Fruit fly (Drosophila melanogaster) whole organism, embryonic: ENCODE data around the gene ssp3.

Source experiments
- Ada2b ChIP-seq: fragments of 200-800 bp; sonication (Bioruptor generic); IDR thresholded peaks from 2 replicates; pipeline ENCODE4 v1.3.6; 2022; ENCODE audit warnings: missing biosample characterization, missing genetic modification characterization
- Adf1 ChIP-seq: fragments of 200-800 bp; sonication (Bioruptor generic); IDR thresholded peaks from 2 replicates; pipeline ENCODE4 v1.3.6; 2022; ENCODE audit warnings: missing biosample characterization, missing genetic modification characterization
- Atf3 ChIP-seq: fragments of 200-800 bp; sonication (Bioruptor generic); optimal IDR thresholded peaks from 3 replicates; lab custom pipeline; 2016; ENCODE audit warnings: missing biosample characterization, missing genetic modification characterization
- Bgb ChIP-seq: fragments of 200-800 bp; sonication (Bioruptor generic); IDR thresholded peaks from 2 replicates; pipeline ENCODE4 v1.3.6; 2022; ENCODE audit warnings: missing biosample characterization, missing genetic modification characterization; ENCODE audit not compliant: partially characterized antibody
- CG10267 ChIP-seq: fragments of 200-800 bp; sonication (Bioruptor generic); optimal IDR thresholded peaks from 2 replicates; lab custom pipeline; 2018; ENCODE audit warnings: missing biosample characterization, mild to moderate bottlenecking, missing genetic modification characterization, moderate library complexity
- CG10654 ChIP-seq: fragments of 200-800 bp; sonication (Bioruptor generic); optimal IDR thresholded peaks from 2 replicates; lab custom pipeline; 2016; ENCODE audit warnings: missing biosample characterization, missing genetic modification characterization
- CG12236 ChIP-seq: fragments of 200-800 bp; sonication (Bioruptor generic); optimal IDR thresholded peaks from 2 replicates; lab custom pipeline; 2016; ENCODE audit warnings: missing biosample characterization, missing genetic modification characterization
- CG13894 ChIP-seq: fragments of 200-800 bp; sonication (Bioruptor generic); optimal IDR thresholded peaks from 3 replicates; lab custom pipeline; 2018; ENCODE audit warnings: missing biosample characterization, mild to moderate bottlenecking, missing genetic modification characterization, moderate library complexity
- CG14014 ChIP-seq: fragments of 200-800 bp; sonication (Bioruptor generic); IDR thresholded peaks from 2 replicates; pipeline ENCODE4 v1.3.6; 2022; ENCODE audit warnings: missing biosample characterization, missing genetic modification characterization
- CG14050 ChIP-seq: fragments of 200-800 bp; sonication (Bioruptor generic); IDR thresholded peaks from 3 replicates; pipeline ENCODE4 v1.3.6; 2022; ENCODE audit warnings: missing biosample characterization, missing genetic modification characterization
- CG14441 ChIP-seq: fragments of 200-800 bp; sonication (Bioruptor generic); IDR thresholded peaks from 2 replicates; pipeline ENCODE4 v1.3.6; 2022; ENCODE audit warnings: missing biosample characterization, missing genetic modification characterization
- CG14667 ChIP-seq: fragments of 200-800 bp; sonication (Bioruptor generic); IDR thresholded peaks from 2 replicates; pipeline ENCODE4 v1.3.6; 2022; ENCODE audit warnings: missing biosample characterization, missing genetic modification characterization
- CG16863 ChIP-seq: fragments of 200-800 bp; sonication (Bioruptor generic); optimal IDR thresholded peaks from 3 replicates; lab custom pipeline; 2016; ENCODE audit warnings: missing biosample characterization, missing genetic modification characterization
- CG18011 ChIP-seq: fragments of 200-800 bp; sonication (Bioruptor generic); optimal IDR thresholded peaks from 2 replicates; lab custom pipeline; 2017; ENCODE audit warnings: missing biosample characterization, missing genetic modification characterization, mild to moderate bottlenecking, moderate library complexity, missing genotype
- CG33557 ChIP-seq: fragments of 200-800 bp; sonication (Bioruptor generic); optimal IDR thresholded peaks from 2 replicates; lab custom pipeline; 2019; ENCODE audit warnings: missing biosample characterization, mild to moderate bottlenecking, missing genetic modification characterization, moderate library complexity
- CG4360 ChIP-seq: fragments of 200-800 bp; sonication (Bioruptor generic); IDR thresholded peaks from 2 replicates; pipeline ENCODE4 v1.3.6; 2022; ENCODE audit warnings: missing biosample characterization, missing genetic modification characterization
- CG4424 ChIP-seq: fragments of 200-800 bp; sonication (Bioruptor generic); optimal IDR thresholded peaks from 3 replicates; lab custom pipeline; 2016; ENCODE audit warnings: missing biosample characterization, missing genetic modification characterization
- CG6272 ChIP-seq: fragments of 200-800 bp; sonication (Bioruptor generic); IDR thresholded peaks from 2 replicates; pipeline ENCODE4 v1.3.6; 2022; ENCODE audit warnings: missing biosample characterization, missing genetic modification characterization
- CG8388 ChIP-seq: fragments of 200-800 bp; sonication (Bioruptor generic); optimal IDR thresholded peaks from 2 replicates; lab custom pipeline; 2019; ENCODE audit warnings: missing biosample characterization, mild to moderate bottlenecking, missing genetic modification characterization, moderate library complexity
- CG8944 ChIP-seq: fragments of 200-800 bp; sonication (Bioruptor generic); optimal IDR thresholded peaks from 3 replicates; lab custom pipeline; 2016; ENCODE audit warnings: missing biosample characterization, missing genetic modification characterization
- CG9727 ChIP-seq: fragments of 200-800 bp; sonication (Bioruptor generic); optimal IDR thresholded peaks from 3 replicates; lab custom pipeline; 2017; ENCODE audit warnings: missing biosample characterization, mild to moderate bottlenecking, missing genetic modification characterization
- D19A ChIP-seq: fragments of 200-800 bp; optimal IDR thresholded peaks from 3 replicates; lab custom pipeline; 2019; ENCODE audit warnings: missing biosample characterization, mild to moderate bottlenecking, missing genetic modification characterization, moderate library complexity
- Deaf1 ChIP-seq: fragments of 200-800 bp; optimal IDR thresholded peaks from 3 replicates; lab custom pipeline; 2019; ENCODE audit warnings: missing biosample characterization, mild to moderate bottlenecking, missing genetic modification characterization, moderate library complexity
- Fer3 ChIP-seq: fragments of 200-800 bp; sonication (Bioruptor generic); optimal IDR thresholded peaks from 2 replicates; lab custom pipeline; 2018; ENCODE audit warnings: missing biosample characterization, mild to moderate bottlenecking, missing genetic modification characterization, moderate library complexity
- Lhr ChIP-seq: fragments of 200-800 bp; sonication (Bioruptor generic); optimal IDR thresholded peaks from 3 replicates; lab custom pipeline; 2017; ENCODE audit warnings: mild to moderate bottlenecking, missing biosample characterization, missing genetic modification reagents, missing genetic modification characterization
- Meics ChIP-seq: fragments of 200-800 bp; sonication (Bioruptor generic); optimal IDR thresholded peaks from 2 replicates; lab custom pipeline; 2017; ENCODE audit warnings: missing biosample characterization, mild to moderate bottlenecking, missing genetic modification characterization
- NK7.1 ChIP-seq: fragments of 200-800 bp; sonication (Bioruptor generic); optimal IDR thresholded peaks from 3 replicates; lab custom pipeline; 2016; ENCODE audit warnings: missing biosample characterization, missing genetic modification characterization
- Nf-YC ChIP-seq: fragments of 200-800 bp; optimal IDR thresholded peaks from 3 replicates; lab custom pipeline; 2019; ENCODE audit warnings: missing biosample characterization, mild to moderate bottlenecking, missing genetic modification characterization, moderate library complexity
- Opbp ChIP-seq: fragments of 200-800 bp; sonication (Bioruptor generic); IDR thresholded peaks from 3 replicates; pipeline ENCODE4 v1.3.6; 2022; ENCODE audit warnings: missing biosample characterization, missing genetic modification characterization; ENCODE audit not compliant: partially characterized antibody
- Optix ChIP-seq: fragments of 200-800 bp; sonication (Bioruptor generic); IDR thresholded peaks from 3 replicates; pipeline ENCODE4 v1.3.6; 2022; ENCODE audit warnings: missing biosample characterization, missing genetic modification characterization
- ash1 ChIP-seq: fragments of 200-800 bp; sonication (Bioruptor generic); optimal IDR thresholded peaks from 2 replicates; lab custom pipeline; 2018; ENCODE audit warnings: missing biosample characterization, mild to moderate bottlenecking, missing genetic modification characterization
- chif ChIP-seq, 2 experiments: fragments of 200-800 bp; sonication (Bioruptor generic); optimal IDR thresholded peaks; 3 replicates each; lab custom pipeline; 2016; ENCODE audit warnings: missing biosample characterization in 2 of 2, missing genetic modification characterization in 2 of 2
- chn ChIP-seq: fragments of 200-800 bp; sonication (Bioruptor generic); optimal IDR thresholded peaks from 2 replicates; lab custom pipeline; 2016; ENCODE audit warnings: missing biosample characterization, missing genetic modification characterization
- ham ChIP-seq: fragments of 200-800 bp; sonication (Bioruptor generic); IDR thresholded peaks from 2 replicates; pipeline ENCODE4 v1.3.6; 2022; ENCODE audit warnings: missing biosample characterization, missing genetic modification characterization
- hbn ChIP-seq: fragments of 200-800 bp; sonication (Bioruptor generic); IDR thresholded peaks from 2 replicates; pipeline ENCODE4 v1.3.6; 2022; ENCODE audit warnings: missing biosample characterization, missing genetic modification characterization; ENCODE audit not compliant: partially characterized antibody
- jigr1 ChIP-seq: fragments of 200-800 bp; sonication (Bioruptor generic); IDR thresholded peaks from 3 replicates; pipeline ENCODE4 v1.3.6; 2022; ENCODE audit warnings: missing biosample characterization, missing genetic modification characterization
- kay ChIP-seq: fragments of 200-800 bp; sonication (Bioruptor generic); optimal IDR thresholded peaks from 2 replicates; lab custom pipeline; 2016; ENCODE audit warnings: missing biosample characterization, missing genetic modification characterization
- lab ChIP-seq: fragments of 200-800 bp; sonication (Bioruptor generic); optimal IDR thresholded peaks from 3 replicates; lab custom pipeline; 2017; ENCODE audit warnings: missing biosample characterization, missing genetic modification characterization, mild to moderate bottlenecking, moderate library complexity, missing genetic modification reagents
- nau ChIP-seq: fragments of 200-800 bp; sonication (Bioruptor generic); optimal IDR thresholded peaks from 3 replicates; lab custom pipeline; 2017; ENCODE audit warnings: missing biosample characterization, mild to moderate bottlenecking, missing genetic modification characterization, missing genetic modification reagents
- pnt ChIP-seq: fragments of 200-800 bp; sonication (Bioruptor generic); optimal IDR thresholded peaks from 3 replicates; lab custom pipeline; 2016; ENCODE audit warnings: missing biosample characterization, missing genetic modification characterization
- psq ChIP-seq: fragments of 200-800 bp; sonication (Bioruptor generic); optimal IDR thresholded peaks from 2 replicates; lab custom pipeline; 2017; ENCODE audit warnings: missing biosample characterization, missing genetic modification characterization
- ranshi ChIP-seq: fragments of 200-800 bp; sonication (Bioruptor generic); IDR thresholded peaks from 2 replicates; pipeline ENCODE4 v1.3.6; 2022; ENCODE audit warnings: missing biosample characterization, missing genetic modification characterization
- sc ChIP-seq, 3 experiments: fragments of >200 bp in 2 of 3; fragments of 200-800 bp in 1 of 3; sonication (Bioruptor generic) in 1 of 3; optimal IDR thresholded peaks; 2 replicates in 2 of 3; 3 replicates in 1 of 3; lab custom pipeline; 2017; ENCODE audit warnings: mild to moderate bottlenecking in 1 of 3, missing biosample characterization in 1 of 3, missing genetic modification characterization in 1 of 3, missing genetic modification reagents in 1 of 3
- schlank ChIP-seq: fragments of 200-800 bp; sonication (Bioruptor generic); optimal IDR thresholded peaks from 2 replicates; lab custom pipeline; 2018; ENCODE audit warnings: missing biosample characterization, mild to moderate bottlenecking, missing genetic modification characterization
- sens ChIP-seq: fragments of 200-800 bp; sonication (Bioruptor generic); peaks from one replicate; lab custom pipeline; 2016; ENCODE audit warnings: missing biosample characterization, missing genetic modification characterization
- slou ChIP-seq: fragments of 200-800 bp; sonication (Bioruptor generic); optimal IDR thresholded peaks from 3 replicates; lab custom pipeline; 2016; ENCODE audit warnings: missing biosample characterization, missing genetic modification characterization
- tup ChIP-seq: fragments of 200-800 bp; sonication (Bioruptor generic); optimal IDR thresholded peaks from 2 replicates; lab custom pipeline; 2016; ENCODE audit warnings: missing biosample characterization, mild to moderate bottlenecking, missing genetic modification characterization, moderate library complexity
- z ChIP-seq: fragments of 200-800 bp; sonication (Bioruptor generic); IDR thresholded peaks from 3 replicates; pipeline ENCODE4 v1.3.6; 2022; ENCODE audit warnings: missing biosample characterization, missing genetic modification characterization

The ssp3 gene

dm6 chr2L:18945765-18946552 lies 2.2 kb upstream of the ssp3 start, which contains the start of gene CG46304 (continued):
- TF ChIP-seq nau (GFP tag; lab: Kevin White, UChicago), result no peak
- no peak for TF ChIP-seq sc (optimal IDR thresholded peaks at IDR 0.05; lab: Kevin White, UChicago)
- no peak for TF ChIP-seq sc (GFP tag; optimal IDR thresholded peaks at IDR 0.05; lab: Kevin White, UChicago)
- TF ChIP-seq CG12236 (GFP tag; lab: Kevin White, UChicago), result no peak
- no peak for TF ChIP-seq CG33557 (GFP tag; lab: Kevin White, UChicago)
- TF ChIP-seq CG8388 (GFP tag; lab: Kevin White, UChicago), result peak; percentile 40
- no peak for TF ChIP-seq CG9727 (GFP tag; lab: Kevin White, UChicago)
- no peak for TF ChIP-seq Meics
- TF ChIP-seq Ada2b (GFP tag; lab: Robert Waterston, UW), result no peak
- no peak for TF ChIP-seq chif (GFP tag; optimal IDR thresholded peaks at IDR 0.05; lab: Kevin White, UChicago)
- TF ChIP-seq Lhr, result no peak
- no peak for TF ChIP-seq psq (GFP tag; lab: Kevin White, UChicago)
- TF ChIP-seq tup (GFP tag; lab: Kevin White, UChicago), result no peak
- no peak for TF ChIP-seq CG8944
- no peak for TF ChIP-seq CG10654
- no peak for TF ChIP-seq schlank
- TF ChIP-seq ham (GFP tag; lab: Robert Waterston, UW), result 0 out of 2 replicates have a peak, but pooled peaks have one; percentile 6
- TF ChIP-seq slou (GFP tag; lab: Kevin White, UChicago), result no peak
- TF ChIP-seq lab (GFP tag; lab: Kevin White, UChicago), result no peak
- TF ChIP-seq chn (GFP tag; lab: Kevin White, UChicago), result no peak
- TF ChIP-seq z (GFP tag; lab: Robert Waterston, UW), result peak; percentile 75
- TF ChIP-seq CG6272 (GFP tag; lab: Robert Waterston, UW), result no peak
- no peak for TF ChIP-seq CG4424
- TF ChIP-seq Bgb (GFP tag; lab: Robert Waterston, UW), result no peak; the same call in 1 of the 2 replicates
- TF ChIP-seq CG14014, result no peak

DNA sequence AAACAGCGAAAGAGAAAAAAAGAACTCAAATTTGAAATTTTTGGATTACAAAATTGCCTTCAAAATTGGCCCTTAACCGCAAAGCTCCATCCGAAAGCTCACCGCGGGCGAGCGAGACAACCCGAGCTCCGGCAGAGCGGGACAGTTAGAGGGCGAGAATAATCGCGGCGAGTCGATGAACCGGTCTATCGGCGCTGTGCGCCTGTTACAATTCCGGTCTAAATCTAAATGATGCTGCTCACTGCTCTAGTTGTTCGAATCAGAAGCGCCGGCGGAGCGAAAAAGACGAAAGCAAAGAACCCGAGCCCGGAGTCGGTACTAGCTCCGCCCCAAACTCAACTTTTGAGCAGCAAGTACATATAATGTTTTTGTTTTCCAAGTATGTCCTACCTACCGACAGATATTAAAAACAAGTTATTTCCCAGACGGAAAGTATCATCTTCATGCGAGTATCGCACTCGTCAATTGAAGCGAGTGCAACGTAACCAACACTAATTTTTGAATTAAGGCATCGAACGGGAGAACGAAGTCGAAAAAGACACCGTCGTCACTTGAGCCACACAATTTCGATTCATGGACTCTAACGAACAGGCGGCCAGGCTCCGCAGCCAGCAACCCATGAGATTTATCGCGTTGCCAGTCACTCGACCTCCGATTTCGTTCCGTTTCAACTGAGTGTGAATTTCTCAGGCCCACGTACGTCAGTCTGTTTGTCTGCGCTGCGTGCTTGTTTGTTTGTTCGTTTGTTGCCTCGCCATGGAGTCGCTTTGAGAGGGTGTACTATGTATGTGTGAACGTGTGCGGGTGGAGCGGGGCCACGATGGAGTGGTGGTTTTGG lies 634 bp upstream of the ssp3 start:
- TF ChIP-seq Deaf1, result peak; percentile 88
- no peak for TF ChIP-seq kay (GFP tag; lab: Kevin White, UChicago)
- TF ChIP-seq hbn, result no peak
- TF ChIP-seq Optix (GFP tag; lab: Robert Waterston, UW), result no peak
- no peak for TF ChIP-seq CG18011 (GFP tag; lab: Kevin White, UChicago)
- TF ChIP-seq Ada2b (GFP tag; lab: Robert Waterston, UW), result no peak
- TF ChIP-seq Fer3 (tag; lab: Kevin White, UChicago), result no peak
- TF ChIP-seq pnt, result no peak
- TF ChIP-seq Nf-YC (tag; lab: Kevin White, UChicago), result peak; percentile 71
- no peak for TF ChIP-seq CG4360 (GFP tag; lab: Robert Waterston, UW)
- TF ChIP-seq Atf3 (GFP tag; lab: Kevin White, UChicago), result no peak
- peak; percentile 88 for TF ChIP-seq CG13894 (tag; lab: Kevin White, UChicago)
- TF ChIP-seq CG10267, result peak; percentile 15
- TF ChIP-seq CG14667, result no peak
- TF ChIP-seq jigr1 (GFP tag; lab: Robert Waterston, UW), result no peak
- TF ChIP-seq Adf1 (GFP tag; lab: Robert Waterston, UW), result no peak
- TF ChIP-seq NK7.1 (GFP tag; lab: Kevin White, UChicago), result no peak
- TF ChIP-seq D19A, result peak; percentile 23
- no peak for TF ChIP-seq CG14050
- TF ChIP-seq CG16863, result no peak
- TF ChIP-seq ranshi (GFP tag; lab: Robert Waterston, UW), result no peak
- no peak for TF ChIP-seq CG14441 (GFP tag; lab: Robert Waterston, UW)
- peak; percentile 43 for TF ChIP-seq ash1 (GFP tag; lab: Kevin White, UChicago)
- peak; percentile 76 for TF ChIP-seq sens
- no peak for TF ChIP-seq Opbp (GFP tag; lab: Robert Waterston, UW)
